Worm (Caenorhabditis elegans) whole organism, mixed stage, embryonic: ENCODE data around the gene epc-1.

Experiments
- elt-1 ChIP-seq: sonication (generic microtip); optimal IDR thresholded peaks from 2 replicates; lab custom pipeline; 2017; ENCODE audit warnings: missing genetic modification characterization, mild to moderate bottlenecking, missing compliant biosample characterization, antibody characterized with exemption, moderate library complexity, borderline replicate concordance; ENCODE audit not compliant: insufficient read depth
- lsy-2 ChIP-seq: fragments of 150-350 bp; optimal IDR thresholded peaks from 2 replicates; lab custom pipeline; 2014; ENCODE audit warnings: missing biosample characterization, missing genetic modification characterization
- nhr-237 ChIP-seq: fragments of 150-350 bp; optimal IDR thresholded peaks from 2 replicates; lab custom pipeline; 2014; ENCODE audit warnings: missing biosample characterization, missing genetic modification characterization
- sem-2 ChIP-seq: fragments of 200-800 bp; sonication (Bioruptor generic); optimal IDR thresholded peaks from 2 replicates; lab custom pipeline; 2018; ENCODE audit warnings: mild to moderate bottlenecking, missing genetic modification characterization, missing compliant biosample characterization
- tbx-8 ChIP-seq: fragments of 200-800 bp; sonication (Bioruptor generic); optimal IDR thresholded peaks from 2 replicates; lab custom pipeline; 2018; ENCODE audit warnings: mild to moderate bottlenecking, missing genetic modification characterization, moderate library complexity, missing compliant biosample characterization
- unc-39 ChIP-seq: fragments of 150-350 bp; optimal IDR thresholded peaks from 2 replicates; lab custom pipeline; 2014; ENCODE audit warnings: missing biosample characterization, missing genetic modification characterization
- unc-62 ChIP-seq: fragments of 150-350 bp; optimal IDR thresholded peaks from 2 replicates; lab custom pipeline; 2014; ENCODE audit warnings: missing biosample characterization, missing genetic modification reagents, missing genetic modification characterization

- TF ChIP-seq nhr-237 (tag; lab: Kevin White, UChicago): no peak
- no peak for TF ChIP-seq tbx-8
- no peak for TF ChIP-seq unc-62
- no peak for TF ChIP-seq elt-1
- TF ChIP-seq lsy-2 (tag; lab: Kevin White, UChicago): no peak
- no peak for TF ChIP-seq sem-2 (GFP tag; lab: Kevin White, UChicago)
- no peak for TF ChIP-seq unc-39 (tag; lab: Kevin White, UChicago)
Measured at ce11 chrIII:12644669-12645068, 36.3 kb upstream of the epc-1 start.
